Fruit fly (Drosophila melanogaster): ENCODE results near the gene Cp36.

DNA sequence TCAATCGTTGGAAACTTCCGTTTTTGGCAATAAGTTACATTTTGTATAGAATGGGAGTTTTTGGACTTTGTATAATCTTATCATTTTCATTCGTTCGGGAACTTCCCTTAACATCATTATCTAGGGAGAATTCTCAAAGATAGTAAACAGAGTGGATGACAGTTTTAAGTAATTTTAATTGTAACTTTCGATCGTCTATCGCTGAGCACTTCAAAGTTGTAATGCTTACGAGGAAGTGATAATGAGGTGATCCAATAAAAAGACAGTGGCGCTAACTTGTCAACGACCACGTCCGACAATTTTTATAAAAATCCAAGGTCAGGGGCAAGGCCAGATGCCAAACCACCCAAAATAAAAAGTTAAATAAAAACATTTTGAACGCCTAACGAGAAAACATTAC lies 17.2 kb downstream of the Cp36 start:
- TF ChIP-seq ovo (GFP tag; optimal IDR thresholded peaks at IDR 0.05) (no peak), tj (GFP tag; optimal IDR thresholded peaks at IDR 0.05) (no peak), CG14711 (tag; optimal IDR thresholded peaks at IDR 0.05) (no peak), Crg-1 (GFP tag; optimal IDR thresholded peaks at IDR 0.05) (no peak), kay (GFP tag; ENCODE audit: borderline replicate concordance) (no peak), bab1 (GFP tag; optimal IDR thresholded peaks at IDR 0.05) (no peak), CG1620 (GFP tag; optimal IDR thresholded peaks at IDR 0.05) (no peak), CG11617 (GFP tag; optimal IDR thresholded peaks at IDR 0.05) (no peak), CG33017 (tag; optimal IDR thresholded peaks at IDR 0.05) (no peak), toe (GFP tag; optimal IDR thresholded peaks at IDR 0.05) (no peak), Hr96 (GFP tag; optimal IDR thresholded peaks at IDR 0.05) (no peak), cic (GFP tag; optimal IDR thresholded peaks at IDR 0.05) (peak; percentile 4)
